Worm (Caenorhabditis elegans) whole organism, L1 larva: Measurements from ENCODE around the gene str-220.

Source experiments
- C04F5.9 ChIP-seq: sonication (generic microtip); optimal IDR thresholded peaks from 2 replicates; lab custom pipeline; 2016; ENCODE audit warnings: missing genetic modification characterization, missing compliant biosample characterization
- C16A3.4 ChIP-seq: fragments of 150-350 bp; optimal IDR thresholded peaks from 2 replicates; lab custom pipeline; 2014; ENCODE audit warnings: missing biosample characterization, missing genetic modification characterization
- F16B12.6 ChIP-seq: fragments of 150-350 bp; optimal IDR thresholded peaks from 2 replicates; lab custom pipeline; 2014; ENCODE audit warnings: missing biosample characterization, missing genetic modification characterization
- alr-1 ChIP-seq: fragments of 200-800 bp; sonication (Bioruptor generic); optimal IDR thresholded peaks from 2 replicates; lab custom pipeline; 2018; ENCODE audit warnings: borderline replicate concordance, mild to moderate bottlenecking, missing genetic modification characterization, missing compliant biosample characterization
- aly-2 ChIP-seq: fragments of 150-350 bp; optimal IDR thresholded peaks from 2 replicates; lab custom pipeline; 2014; ENCODE audit warnings: missing biosample characterization, missing genetic modification characterization
- blmp-1 ChIP-seq: fragments of 150-350 bp; optimal IDR thresholded peaks from 2 replicates; lab custom pipeline; 2014; ENCODE audit warnings: missing biosample characterization, missing genetic modification characterization
- ceh-8 ChIP-seq: fragments of 200-800 bp; sonication (Bioruptor generic); optimal IDR thresholded peaks from 2 replicates; lab custom pipeline; 2018; ENCODE audit warnings: mild to moderate bottlenecking, missing genetic modification characterization, moderate library complexity, missing compliant biosample characterization
- ceh-82 ChIP-seq, 3 experiments: fragments of 150-350 bp in 1 of 3; sonication (generic microtip) in 2 of 3; optimal IDR thresholded peaks; 2 replicates each; lab custom pipeline; 2014 to 2017; ENCODE audit warnings: missing biosample characterization in 3 of 3, missing genetic modification characterization in 3 of 3
- ceh-90 ChIP-seq: sonication (generic microtip); optimal IDR thresholded peaks from 2 replicates; lab custom pipeline; 2016; ENCODE audit warnings: missing genetic modification characterization, missing compliant biosample characterization
- dpl-1 ChIP-seq, 3 experiments: fragments of 150-350 bp in 2 of 3; sonication (generic microtip) in 1 of 3; optimal IDR thresholded peaks; 2 replicates each; lab custom pipeline; 2014 to 2017; ENCODE audit warnings: missing biosample characterization in 3 of 3, missing genetic modification characterization in 3 of 3, missing genetic modification reagents in 3 of 3
- efl-1 ChIP-seq, 4 experiments: fragments of 150-350 bp; optimal IDR thresholded peaks in 3 of 4; peaks in 1 of 4; 1 replicate in 1 of 4; 2 replicates in 3 of 4; lab custom pipeline; 2014; ENCODE audit warnings: missing biosample characterization in 2 of 4, missing genetic modification characterization in 2 of 4, missing genetic modification reagents in 2 of 4
- egl-13 ChIP-seq: sonication (generic microtip); optimal IDR thresholded peaks from 2 replicates; lab custom pipeline; 2016; ENCODE audit warnings: missing genotype, missing genetic modification reagents, missing genetic modification characterization, missing compliant biosample characterization
- ets-5 ChIP-seq: fragments of 200-800 bp; sonication (Bioruptor generic); IDR thresholded peaks from 2 replicates; pipeline ENCODE4 v1.3.6; 2022; ENCODE audit warnings: missing genetic modification characterization, missing compliant biosample characterization
- fkh-4 ChIP-seq: sonication (generic microtip); optimal IDR thresholded peaks from 2 replicates; lab custom pipeline; 2016; ENCODE audit warnings: missing compliant biosample characterization, missing genetic modification characterization, borderline replicate concordance
- fkh-8 ChIP-seq: sonication (generic microtip); optimal IDR thresholded peaks from 2 replicates; lab custom pipeline; 2016; ENCODE audit warnings: mild to moderate bottlenecking, missing genetic modification characterization, missing compliant biosample characterization
- hlh-17 ChIP-seq: fragments of 200-800 bp; sonication (Bioruptor generic); optimal IDR thresholded peaks from 2 replicates; lab custom pipeline; 2018; ENCODE audit warnings: missing genetic modification characterization, mild to moderate bottlenecking, missing compliant biosample characterization, moderate library complexity, borderline replicate concordance
- hlh-4 ChIP-seq: sonication (generic microtip); optimal IDR thresholded peaks from 2 replicates; lab custom pipeline; 2016; ENCODE audit warnings: mild to moderate bottlenecking, missing genetic modification characterization, missing compliant biosample characterization
- irx-1 ChIP-seq: sonication (generic microtip); optimal IDR thresholded peaks from 2 replicates; lab custom pipeline; 2016; ENCODE audit warnings: missing genetic modification characterization, missing compliant biosample characterization
- isw-1 ChIP-seq: fragments of 200-800 bp; sonication (Bioruptor generic); IDR thresholded peaks from 2 replicates; pipeline ENCODE4 v1.3.6; 2022; ENCODE audit warnings: missing genetic modification characterization, missing compliant biosample characterization
- jun-1 ChIP-seq: fragments of 150-350 bp; optimal IDR thresholded peaks from 2 replicates; lab custom pipeline; 2014; ENCODE audit warnings: missing biosample characterization, missing genetic modification reagents, missing genetic modification characterization
- lin-13 ChIP-seq: fragments of 150-350 bp; optimal IDR thresholded peaks from 2 replicates; lab custom pipeline; 2014; ENCODE audit warnings: missing biosample characterization, missing genetic modification reagents, missing genetic modification characterization
- lin-14 ChIP-seq: fragments of 200-800 bp; sonication (Bioruptor generic); optimal IDR thresholded peaks from 2 replicates; lab custom pipeline; 2018; ENCODE audit warnings: mild to moderate bottlenecking, missing genetic modification characterization, moderate library complexity, missing compliant biosample characterization
- lin-15B ChIP-seq: fragments of 150-350 bp; sonication (generic microtip); optimal IDR thresholded peaks from 3 replicates; lab custom pipeline; 2014; ENCODE audit warnings: missing biosample characterization, missing genetic modification characterization
- lin-35 ChIP-seq, 2 experiments: fragments of 150-350 bp; optimal IDR thresholded peaks; 2 replicates each; lab custom pipeline; 2014; ENCODE audit warnings: missing biosample characterization in 2 of 2, missing genetic modification characterization in 2 of 2, missing genetic modification reagents in 2 of 2
- lsy-2 ChIP-seq, 2 experiments: fragments of 150-350 bp; optimal IDR thresholded peaks; 2 replicates each; lab custom pipeline; 2014; ENCODE audit warnings: missing biosample characterization in 2 of 2, missing genetic modification characterization in 2 of 2
- mab-9 ChIP-seq: fragments of 200-800 bp; sonication (Bioruptor generic); IDR thresholded peaks from 2 replicates; pipeline ENCODE4 v1.3.6; 2022; ENCODE audit warnings: missing genetic modification reagents, missing genetic modification characterization, missing compliant biosample characterization
- mef-2 ChIP-seq: fragments of 150-350 bp; optimal IDR thresholded peaks from 2 replicates; lab custom pipeline; 2014; ENCODE audit warnings: missing biosample characterization, missing genetic modification characterization
- mep-1 ChIP-seq: fragments of 150-350 bp; optimal IDR thresholded peaks from 2 replicates; lab custom pipeline; 2014; ENCODE audit warnings: missing biosample characterization, missing genetic modification characterization
- nhr-20 ChIP-seq: sonication (generic microtip); optimal IDR thresholded peaks from 2 replicates; lab custom pipeline; 2016; ENCODE audit warnings: mild to moderate bottlenecking, missing genetic modification characterization, missing compliant biosample characterization
- nhr-28 ChIP-seq: fragments of 150-350 bp; optimal IDR thresholded peaks from 2 replicates; lab custom pipeline; 2014; ENCODE audit warnings: missing biosample characterization, missing genetic modification characterization
- nhr-47 ChIP-seq: sonication (generic microtip); optimal IDR thresholded peaks from 2 replicates; lab custom pipeline; 2016; ENCODE audit warnings: mild to moderate bottlenecking, missing genetic modification characterization, moderate library complexity, missing compliant biosample characterization
- nhr-71 ChIP-seq: sonication (generic microtip); optimal IDR thresholded peaks from 2 replicates; lab custom pipeline; 2016; ENCODE audit warnings: mild to moderate bottlenecking, missing genetic modification characterization, moderate library complexity, missing compliant biosample characterization
- nhr-76 ChIP-seq: sonication (generic microtip); optimal IDR thresholded peaks from 2 replicates; lab custom pipeline; 2017; ENCODE audit warnings: missing biosample characterization, missing genetic modification characterization
- nhr-77 ChIP-seq: fragments of 150-350 bp; optimal IDR thresholded peaks from 2 replicates; lab custom pipeline; 2014; ENCODE audit warnings: missing biosample characterization, missing genetic modification characterization
- nhr-84 ChIP-seq: sonication (generic microtip); optimal IDR thresholded peaks from 2 replicates; lab custom pipeline; 2017; ENCODE audit warnings: missing biosample characterization, missing genetic modification characterization
- nhr-85 ChIP-seq: sonication (generic microtip); peaks from one replicate; lab custom pipeline; 2016; ENCODE audit warnings: missing genetic modification characterization, inconsistent platforms, missing compliant biosample characterization
- rnt-1 ChIP-seq: sonication (generic microtip); optimal IDR thresholded peaks from 2 replicates; lab custom pipeline; 2016; ENCODE audit warnings: mild to moderate bottlenecking, missing genetic modification characterization, moderate library complexity, missing compliant biosample characterization
- skn-1 ChIP-seq: fragments of 150-350 bp; optimal IDR thresholded peaks from 2 replicates; lab custom pipeline; 2014; ENCODE audit warnings: missing biosample characterization, missing genetic modification characterization
- snpc-4 ChIP-seq: fragments of 150-350 bp; optimal IDR thresholded peaks from 2 replicates; lab custom pipeline; 2014; ENCODE audit warnings: missing biosample characterization, missing genetic modification characterization
- snu-23 ChIP-seq: sonication (generic microtip); optimal IDR thresholded peaks from 2 replicates; lab custom pipeline; 2016; ENCODE audit warnings: missing genetic modification characterization, missing compliant biosample characterization
- sptf-1 ChIP-seq: fragments of 150-350 bp; optimal IDR thresholded peaks from 2 replicates; lab custom pipeline; 2014; ENCODE audit warnings: missing biosample characterization, missing genetic modification characterization
- sup-37 ChIP-seq: fragments of 200-800 bp; sonication (Bioruptor generic); optimal IDR thresholded peaks from 2 replicates; lab custom pipeline; 2018; ENCODE audit warnings: mild to moderate bottlenecking, missing genetic modification characterization, missing compliant biosample characterization
- tlp-1 ChIP-seq: fragments of 150-350 bp; optimal IDR thresholded peaks from 2 replicates; lab custom pipeline; 2014; ENCODE audit warnings: missing biosample characterization, missing genetic modification characterization
- unc-130 ChIP-seq: fragments of 150-350 bp; optimal IDR thresholded peaks from 2 replicates; lab custom pipeline; 2017; ENCODE audit warnings: missing biosample characterization, missing genetic modification characterization, inconsistent platforms
- unc-30 ChIP-seq: sonication (generic microtip); optimal IDR thresholded peaks from 2 replicates; lab custom pipeline; 2017; ENCODE audit warnings: missing biosample characterization, missing genetic modification characterization
- unc-62 ChIP-seq: fragments of 150-350 bp; optimal IDR thresholded peaks from 2 replicates; lab custom pipeline; 2014; ENCODE audit warnings: missing biosample characterization, missing genetic modification reagents, missing genetic modification characterization
- unc-98 ChIP-seq: fragments of 200-800 bp; sonication (Bioruptor generic); IDR thresholded peaks from 2 replicates; pipeline ENCODE4 v1.3.6; 2022; ENCODE audit warnings: missing genetic modification characterization, missing compliant biosample characterization
- xbp-1 ChIP-seq: sonication (generic microtip); optimal IDR thresholded peaks from 2 replicates; lab custom pipeline; 2016; ENCODE audit warnings: missing genetic modification characterization, missing compliant biosample characterization
- zip-4 ChIP-seq: fragments of 200-800 bp; sonication (Bioruptor generic); optimal IDR thresholded peaks from 2 replicates; lab custom pipeline; 2018; ENCODE audit warnings: mild to moderate bottlenecking, missing genetic modification characterization, moderate library complexity, missing compliant biosample characterization
- ztf-4 ChIP-seq: fragments of 150-350 bp; optimal IDR thresholded peaks from 2 replicates; lab custom pipeline; 2014; ENCODE audit warnings: missing biosample characterization, missing genetic modification characterization

str-220 gene

DNA sequence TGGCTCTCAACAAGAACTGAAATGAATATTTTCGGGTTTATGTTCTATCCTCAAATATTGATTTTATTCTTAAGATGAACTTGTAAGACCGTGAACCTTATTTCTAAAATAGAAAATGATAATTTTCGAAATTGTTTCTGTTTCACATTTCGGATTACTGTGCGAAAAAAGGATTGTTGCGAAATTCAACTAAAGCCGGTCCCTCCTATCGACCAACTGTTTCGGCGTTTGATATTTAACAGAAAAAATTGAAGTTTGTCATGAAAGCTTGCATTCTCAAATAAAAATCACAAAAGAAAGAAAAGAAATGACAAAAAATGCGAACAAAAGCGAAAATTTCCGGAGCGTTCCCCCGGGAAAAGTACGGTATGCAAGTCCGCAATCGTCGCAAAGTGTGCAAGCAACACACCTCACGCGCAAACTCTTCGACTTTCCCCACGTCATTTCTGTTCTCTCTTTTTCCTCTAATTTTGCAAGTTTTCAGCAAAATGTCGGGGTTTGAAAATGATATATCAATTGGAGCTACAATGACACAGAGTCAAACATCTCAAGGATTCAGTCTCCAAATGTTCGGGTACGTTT lies 22.0 kb downstream of the str-220 start, which contains the start of gene C34D4.4:
C34D4.4 (plus strand) TSS at position 342 of the 582 bp plus-strand sequence.
- TF ChIP-seq hlh-4 (tag; lab: Kevin White, UChicago) (no peak), lin-35 (GFP tag; optimal IDR thresholded peaks at IDR 0.05; lab: Kevin White, UChicago) (peak; percentile 57 to 72), mab-9 (GFP tag; lab: Robert Waterston, UW) (no peak), F16B12.6 (peak; percentile 92), jun-1 (tag; lab: Kevin White, UChicago) (no peak), tlp-1 (tag; lab: Kevin White, UChicago) (no peak), zip-4 (peak; percentile 61), rnt-1 (tag; lab: Kevin White, UChicago) (peak; percentile 19), unc-62 (no peak), ceh-8 (GFP tag; lab: Kevin White, UChicago) (no peak), mef-2 (tag; lab: Kevin White, UChicago) (no peak), skn-1 (tag; lab: Kevin White, UChicago) (peak; percentile 39), lin-14 (GFP tag; lab: Kevin White, UChicago) (peak; percentile 53), nhr-20 (tag; lab: Kevin White, UChicago) (peak; percentile 14), lin-15B (tag; lab: Kevin White, UChicago) (peak; percentile 35), lin-13 (GFP tag; lab: Kevin White, UChicago) (peak; percentile 15), isw-1 (peak; percentile 17; the same call in 1 of the 2 replicates), fkh-8 (peak; percentile 31), nhr-71 (tag; lab: Kevin White, UChicago) (peak; percentile 36), ztf-4 (tag; lab: Kevin White, UChicago) (no peak), nhr-77 (tag; lab: Kevin White, UChicago) (no peak), efl-1 (optimal IDR thresholded peaks at IDR 0.05; lab: Kevin White, UChicago) (peak; percentile 61 to 64), efl-1 (GFP tag; optimal IDR thresholded peaks at IDR 0.05 in 1 of 2; lab: Kevin White, UChicago) (peak; percentile 61 to 95), unc-130 (tag; lab: Kevin White, UChicago) (peak; percentile 22), snu-23 (GFP tag; lab: Kevin White, UChicago) (peak; percentile 47), dpl-1 (GFP tag; optimal IDR thresholded peaks at IDR 0.05; lab: Kevin White, UChicago) (peak; percentile 32 to 60 (median 58)), nhr-47 (tag; lab: Kevin White, UChicago) (peak; percentile 45), mep-1 (tag; lab: Kevin White, UChicago) (peak; percentile 20), xbp-1 (tag; lab: Kevin White, UChicago) (peak; percentile 9), ceh-82 (tag; optimal IDR thresholded peaks at IDR 0.05; lab: Kevin White, UChicago) (peak in 2 of 3 experiments; percentile 3 to 48), snpc-4 (tag; lab: Kevin White, UChicago) (peak; percentile 3), ets-5 (GFP tag; lab: Robert Waterston, UW) (no peak), lsy-2 (tag; optimal IDR thresholded peaks at IDR 0.05; lab: Kevin White, UChicago) (peak; percentile 90 to 98), blmp-1 (tag; lab: Kevin White, UChicago) (peak; percentile 65)

DNA sequence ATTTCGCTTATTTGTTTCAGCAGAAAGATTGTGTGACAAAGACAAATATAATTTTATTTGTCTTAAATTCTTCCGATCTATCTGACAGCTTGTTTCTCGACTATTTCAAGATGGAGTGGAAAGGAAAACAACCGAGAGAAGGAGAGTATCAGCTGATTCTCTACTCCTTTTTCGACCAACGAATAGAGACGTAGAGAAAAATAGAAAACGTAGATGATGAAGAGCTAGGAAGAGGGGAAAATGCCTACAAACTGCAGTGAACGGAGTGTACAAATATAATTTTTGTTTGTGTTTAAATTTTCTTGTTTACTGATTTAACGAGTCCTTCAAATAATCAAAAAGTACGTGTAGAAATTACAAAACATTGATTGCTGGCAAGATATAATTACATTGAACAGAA lies 23.4 kb downstream of the str-220 start:
- TF ChIP-seq nhr-76 (tag; lab: Kevin White, UChicago) (no peak), irx-1 (tag; lab: Kevin White, UChicago) (no peak), isw-1 (no peak), unc-30 (tag; lab: Kevin White, UChicago) (no peak), nhr-85 (peak; percentile 20), nhr-77 (tag; lab: Kevin White, UChicago) (no peak), egl-13 (tag; lab: Kevin White, UChicago) (no peak), sup-37 (GFP tag; lab: Kevin White, UChicago) (no peak), hlh-17 (GFP tag; lab: Kevin White, UChicago) (no peak), jun-1 (tag; lab: Kevin White, UChicago) (no peak), nhr-28 (tag; lab: Kevin White, UChicago) (no peak), sptf-1 (tag; lab: Kevin White, UChicago) (no peak), dpl-1 (GFP tag; optimal IDR thresholded peaks at IDR 0.05; lab: Kevin White, UChicago) (peak in 1 of 3 experiments; percentile 29), ceh-8 (GFP tag; lab: Kevin White, UChicago) (no peak), alr-1 (no peak), fkh-4 (tag; lab: Kevin White, UChicago) (no peak), xbp-1 (tag; lab: Kevin White, UChicago) (no peak), unc-62 (no peak), aly-2 (no peak), fkh-8 (no peak), ceh-90 (tag; lab: Kevin White, UChicago) (no peak), lin-15B (tag; lab: Kevin White, UChicago) (no peak), nhr-47 (tag; lab: Kevin White, UChicago) (no peak), unc-98 (GFP tag; lab: Robert Waterston, UW) (no peak), nhr-84 (tag; lab: Kevin White, UChicago) (no peak), C04F5.9 (no peak), mep-1 (tag; lab: Kevin White, UChicago) (no peak), C16A3.4 (tag; lab: Kevin White, UChicago) (no peak)
